Fruit fly (Drosophila melanogaster) whole organism, embryonic: ENCODE results near the gene CG32371.

Source experiments
- CG17912 ChIP-seq: fragments of 200-800 bp; sonication (Bioruptor generic); optimal IDR thresholded peaks from 2 replicates; lab custom pipeline; 2018; ENCODE audit warnings: missing biosample characterization, mild to moderate bottlenecking, missing genetic modification characterization
- CG34422 ChIP-seq: fragments of 200-800 bp; sonication (Bioruptor generic); IDR thresholded peaks from 3 replicates; pipeline ENCODE4 v1.3.6; 2022; ENCODE audit warnings: missing biosample characterization, missing genetic modification characterization
- CG7271 ChIP-seq: fragments of 200-800 bp; sonication (Bioruptor generic); optimal IDR thresholded peaks from 2 replicates; lab custom pipeline; 2018; ENCODE audit warnings: missing biosample characterization, mild to moderate bottlenecking, missing genetic modification characterization, moderate library complexity
- CG8478 ChIP-seq: fragments of >200 bp; optimal IDR thresholded peaks from 2 replicates; lab custom pipeline; 2018
- Elba2 ChIP-seq: fragments of 200-800 bp; sonication (Bioruptor generic); optimal IDR thresholded peaks from 3 replicates; lab custom pipeline; 2016; ENCODE audit warnings: missing biosample characterization, missing genetic modification characterization
- Nf-YA ChIP-seq: fragments of 200-800 bp; sonication (Bioruptor generic); IDR thresholded peaks from 2 replicates; pipeline ENCODE4 v1.3.6; 2022; ENCODE audit warnings: missing biosample characterization, missing genetic modification characterization
- NfI ChIP-seq: fragments of 200-800 bp; sonication (Bioruptor generic); optimal IDR thresholded peaks from 3 replicates; lab custom pipeline; 2018; ENCODE audit warnings: missing biosample characterization, mild to moderate bottlenecking, missing genetic modification characterization, moderate library complexity
- psq ChIP-seq: fragments of 200-800 bp; sonication (Bioruptor generic); optimal IDR thresholded peaks from 2 replicates; lab custom pipeline; 2017; ENCODE audit warnings: missing biosample characterization, missing genetic modification characterization
- scrt ChIP-seq: fragments of 200-800 bp; sonication (Bioruptor generic); optimal IDR thresholded peaks from 2 replicates; lab custom pipeline; 2018; ENCODE audit warnings: missing biosample characterization, mild to moderate bottlenecking, missing genetic modification characterization, moderate library complexity
- trem ChIP-seq: fragments of 200-800 bp; optimal IDR thresholded peaks from 3 replicates; lab custom pipeline; 2019; ENCODE audit warnings: missing biosample characterization, mild to moderate bottlenecking, missing genetic modification characterization, moderate library complexity

DNA sequence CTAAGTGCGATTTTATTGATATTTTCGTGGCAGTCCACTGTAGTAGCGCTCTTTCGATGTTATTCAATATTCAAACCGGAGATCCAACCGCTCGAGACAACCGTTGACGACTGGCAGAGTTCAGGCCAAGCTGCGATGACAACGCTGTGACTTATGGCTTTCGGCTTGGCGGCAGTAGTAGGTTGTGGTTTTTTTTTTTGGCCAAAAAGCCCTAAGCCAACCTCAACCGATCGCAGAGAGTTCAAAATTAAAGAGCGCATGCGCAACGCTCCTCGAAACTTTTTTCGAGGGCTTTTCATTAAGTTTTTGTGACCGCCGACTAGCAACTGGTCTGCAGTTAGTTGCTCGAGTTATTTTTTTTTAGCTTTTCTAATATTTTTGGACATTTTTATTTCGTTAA, 25.2 kb downstream of the CG32371 start, which contains the start of gene Snmp2:
- TF ChIP-seq CG7271 (tag; lab: Kevin White, UChicago) (no peak), scrt (GFP tag; lab: Kevin White, UChicago) (no peak), NfI (GFP tag; lab: Kevin White, UChicago) (no peak), CG17912 (GFP tag; lab: Kevin White, UChicago) (no peak), Elba2 (no peak), Nf-YA (GFP tag; lab: Robert Waterston, UW) (no peak), trem (tag; lab: Kevin White, UChicago) (no peak), psq (GFP tag; lab: Kevin White, UChicago) (no peak), CG34422 (GFP tag; lab: Robert Waterston, UW) (no peak), CG8478 (lab: Kevin White, UChicago) (no peak)
